Worm (Caenorhabditis elegans) whole organism, early embryonic: ENCODE data around the gene math-28.

Experiments used
- ama-1 ChIP-seq: fragments of 150-350 bp; optimal IDR thresholded peaks from 2 replicates; lab custom pipeline; 2014
- ceh-13 ChIP-seq: fragments of 200-800 bp; sonication (Bioruptor generic); optimal IDR thresholded peaks from 2 replicates; lab custom pipeline; 2018; ENCODE audit warnings: mild to moderate bottlenecking, missing genetic modification characterization, missing compliant biosample characterization
- ceh-36 ChIP-seq: sonication (generic microtip); optimal IDR thresholded peaks from 2 replicates; lab custom pipeline; 2016; ENCODE audit warnings: missing genetic modification characterization, inconsistent platforms, missing compliant biosample characterization
- ets-7 ChIP-seq: sonication (generic microtip); optimal IDR thresholded peaks from 2 replicates; lab custom pipeline; 2016; ENCODE audit warnings: missing genotype, missing genetic modification characterization, missing compliant biosample characterization
- hmg-4 ChIP-seq: fragments of 200-800 bp; sonication (Bioruptor generic); optimal IDR thresholded peaks from 2 replicates; lab custom pipeline; 2018; ENCODE audit warnings: mild to moderate bottlenecking, missing genetic modification characterization, missing compliant biosample characterization
- tbx-37 ChIP-seq: fragments of 200-800 bp; sonication (Bioruptor generic); conservative IDR thresholded peaks from 2 replicates; pipeline ENCODE4 v1.3.6; 2022; ENCODE audit warnings: missing genetic modification reagents, missing genetic modification characterization, missing compliant biosample characterization

ce11 chrII:1742535-1742934 lies 20.6 kb upstream of the math-28 start, which contains the start of gene F36H5.12:
- TF ChIP-seq ceh-13 (GFP tag; lab: Kevin White, UChicago) = no peak
- no peak for TF ChIP-seq ama-1 (lab: Kevin White, UChicago)
- no peak for TF ChIP-seq tbx-37 (GFP tag; lab: Robert Waterston, UW)
- TF ChIP-seq ceh-36 (tag; lab: Kevin White, UChicago) = no peak
- TF ChIP-seq ets-7 (tag; lab: Kevin White, UChicago) = no peak
- TF ChIP-seq hmg-4 (GFP tag; lab: Kevin White, UChicago) = no peak
